Worm (Caenorhabditis elegans): ENCODE results near the gene C50E10.1.

C50E10.1 gene

DNA sequence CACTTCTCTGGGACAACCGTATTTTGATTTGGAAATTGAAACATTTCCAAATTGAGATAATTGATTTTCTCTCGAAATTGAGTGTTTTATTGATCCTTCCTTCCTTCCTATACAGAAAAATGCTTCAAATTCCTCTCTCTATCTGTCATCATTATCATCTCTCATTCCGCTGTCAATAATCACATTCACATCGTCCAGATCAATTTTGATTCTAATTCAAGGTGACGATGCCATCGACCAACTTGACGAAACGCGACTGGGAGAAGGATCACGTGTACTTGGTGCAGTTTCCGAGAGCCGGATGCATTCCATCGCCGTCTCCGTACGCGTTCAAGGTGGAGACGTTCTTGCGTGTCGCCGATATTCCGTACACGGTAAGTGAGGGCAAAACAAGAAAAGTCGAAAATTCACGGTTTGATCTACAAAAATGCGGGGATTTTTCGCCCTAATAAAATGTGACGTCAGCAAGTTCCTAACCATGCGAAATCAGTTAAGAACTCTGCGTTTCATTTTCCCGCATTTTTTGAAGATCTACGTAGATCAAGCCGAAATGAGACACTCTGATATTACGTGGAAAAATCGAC, 38.2 kb downstream of the C50E10.1 start, which contains the start of gene faxc-1:
Gene faxc-1, plus strand, starts transcription at position 222 of the 584 bp plus-strand sequence.
- TF ChIP-seq unc-62 (GFP tag; optimal IDR thresholded peaks at IDR 0.05) (peak; percentile 48), cnd-1 (tag; optimal IDR thresholded peaks at IDR 0.05) (no peak)

DNA sequence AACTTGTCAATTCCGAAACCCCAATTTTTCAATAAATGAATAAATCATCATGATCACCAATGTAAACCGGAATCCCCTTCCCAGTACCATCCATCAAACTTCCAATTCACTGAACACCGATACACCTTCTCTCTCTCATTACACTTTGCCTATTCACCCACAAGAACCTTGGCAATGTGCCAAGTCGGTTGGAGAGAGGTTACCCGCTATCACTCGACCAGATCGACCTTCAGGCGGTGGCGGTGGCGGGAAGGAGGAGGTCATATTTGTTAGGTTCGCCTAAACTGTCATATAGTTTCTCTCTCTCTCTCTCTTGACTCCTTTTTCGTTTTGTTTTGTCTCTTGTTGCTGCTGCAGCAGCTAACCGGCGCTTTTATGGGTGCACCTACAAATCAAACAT, 39.7 kb downstream of the C50E10.1 start:
- no peak for TF ChIP-seq nhr-76 (tag; optimal IDR thresholded peaks at IDR 0.05)
- TF ChIP-seq ces-1 (GFP tag; optimal IDR thresholded peaks at IDR 0.05), result no peak
- TF ChIP-seq nhr-2 (tag; optimal IDR thresholded peaks at IDR 0.05), result peak; percentile 73
- peak; percentile 61 for TF ChIP-seq unc-62 (GFP tag; optimal IDR thresholded peaks at IDR 0.05)
- TF ChIP-seq lin-32 (GFP tag; optimal IDR thresholded peaks at IDR 0.05), result no peak
- no peak for TF ChIP-seq zip-8 (tag; optimal IDR thresholded peaks at IDR 0.05)
- peak; percentile 46 for TF ChIP-seq elt-1 (tag; optimal IDR thresholded peaks at IDR 0.05; ENCODE audit: borderline replicate concordance, insufficient read depth)
- TF ChIP-seq pha-4 (tag; optimal IDR thresholded peaks at IDR 0.05), result no peak
- TF ChIP-seq ceh-83 (GFP tag; optimal IDR thresholded peaks at IDR 0.05), result no peak
- TF ChIP-seq elt-3 (tag; optimal IDR thresholded peaks at IDR 0.05), result no peak
- no peak for TF ChIP-seq blmp-1 (tag; optimal IDR thresholded peaks at IDR 0.05)
- TF ChIP-seq unc-39 (tag; optimal IDR thresholded peaks at IDR 0.05), result no peak
- TF ChIP-seq hlh-1 (tag; optimal IDR thresholded peaks at IDR 0.05), result no peak
- no peak for TF ChIP-seq lin-13 (tag; optimal IDR thresholded peaks at IDR 0.05)
- no peak for TF ChIP-seq sptf-1 (tag; optimal IDR thresholded peaks at IDR 0.05)
- TF ChIP-seq ham-2 (GFP tag; optimal IDR thresholded peaks at IDR 0.05), result peak; percentile 45
- TF ChIP-seq mab-5 (tag; optimal IDR thresholded peaks at IDR 0.05), result no peak

DNA sequence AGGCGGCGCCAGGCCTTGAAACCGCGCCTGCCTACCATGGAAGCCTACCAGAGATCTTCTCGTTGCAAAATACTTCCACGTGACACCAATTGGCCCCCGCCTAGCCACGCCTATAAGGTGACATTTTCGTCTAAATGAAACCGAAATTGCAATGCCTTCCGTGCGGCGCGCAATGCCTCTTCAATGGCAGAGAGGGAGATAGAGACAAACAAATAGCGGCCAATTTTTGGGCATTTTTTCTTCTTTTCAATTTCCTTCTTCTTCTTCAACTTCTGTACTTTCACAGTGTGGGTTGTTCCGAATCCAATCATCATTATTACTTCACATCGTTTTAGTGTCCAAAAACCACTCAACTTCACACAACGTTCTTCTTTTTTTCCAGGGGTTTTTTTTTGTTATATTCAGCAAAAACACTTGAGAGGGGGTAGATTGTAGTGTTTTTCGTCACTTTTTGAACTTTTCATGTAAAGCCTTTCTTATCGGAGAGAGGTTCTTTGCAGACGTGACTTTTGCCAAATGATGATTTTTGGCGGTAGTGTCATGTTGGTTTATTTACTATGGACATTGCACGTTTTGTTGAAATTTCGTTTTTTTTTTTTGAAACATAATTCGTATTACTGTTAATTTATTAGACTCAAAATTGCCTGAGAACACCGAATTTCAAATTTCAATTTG, 41.0 kb downstream of the C50E10.1 start:
- TF ChIP-seq elt-3 (tag; optimal IDR thresholded peaks at IDR 0.05) (no peak), blmp-1 (tag; optimal IDR thresholded peaks at IDR 0.05) (no peak), mls-2 (tag; optimal IDR thresholded peaks at IDR 0.05) (no peak), lin-13 (tag; optimal IDR thresholded peaks at IDR 0.05) (no peak), mep-1 (tag; optimal IDR thresholded peaks at IDR 0.05) (no peak), ceh-43 (GFP tag; optimal IDR thresholded peaks at IDR 0.05) (no peak), hlh-1 (tag; optimal IDR thresholded peaks at IDR 0.05) (no peak), ces-1 (GFP tag; optimal IDR thresholded peaks at IDR 0.05) (no peak), unc-62 (GFP tag; optimal IDR thresholded peaks at IDR 0.05) (no peak), unc-39 (tag; optimal IDR thresholded peaks at IDR 0.05) (no peak), M03D4.4 (tag; optimal IDR thresholded peaks at IDR 0.05) (no peak), nhr-76 (tag; optimal IDR thresholded peaks at IDR 0.05) (no peak), cnd-1 (tag; optimal IDR thresholded peaks at IDR 0.05) (no peak), ceh-83 (GFP tag; optimal IDR thresholded peaks at IDR 0.05) (no peak), mab-5 (tag; optimal IDR thresholded peaks at IDR 0.05) (no peak)

DNA sequence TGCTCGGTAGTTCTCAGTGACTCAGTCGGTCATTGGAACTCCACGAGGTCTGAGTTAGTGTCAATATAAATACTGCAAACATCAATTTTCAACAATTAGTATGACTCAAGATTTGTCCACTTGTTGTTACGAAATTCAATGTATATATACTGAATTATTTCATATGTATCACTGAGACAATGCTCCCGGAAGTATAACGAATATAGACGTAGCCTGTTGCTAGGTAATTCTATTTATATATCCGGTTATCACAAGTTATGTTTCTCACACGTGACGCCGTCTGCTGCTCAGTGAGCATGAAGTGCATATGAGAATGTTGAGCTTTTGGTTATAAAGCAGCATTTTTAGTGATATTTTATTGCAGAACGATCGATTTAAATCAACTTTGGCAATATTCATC, 41.7 kb downstream of the C50E10.1 start:
- TF ChIP-seq lin-13 (tag; optimal IDR thresholded peaks at IDR 0.05), result no peak
- TF ChIP-seq nhr-76 (tag; optimal IDR thresholded peaks at IDR 0.05), result no peak
- TF ChIP-seq ztf-11 (tag; optimal IDR thresholded peaks at IDR 0.05), result no peak
- TF ChIP-seq ceh-43 (GFP tag; optimal IDR thresholded peaks at IDR 0.05), result no peak
- no peak for TF ChIP-seq pha-4 (tag; optimal IDR thresholded peaks at IDR 0.05)
- TF ChIP-seq unc-62 (GFP tag; optimal IDR thresholded peaks at IDR 0.05), result no peak
- TF ChIP-seq blmp-1 (tag; optimal IDR thresholded peaks at IDR 0.05), result no peak
- TF ChIP-seq drap-1 (GFP tag; optimal IDR thresholded peaks at IDR 0.05), result no peak
- no peak for TF ChIP-seq mls-2 (tag; optimal IDR thresholded peaks at IDR 0.05)
- TF ChIP-seq nhr-237 (tag; optimal IDR thresholded peaks at IDR 0.05), result no peak
- TF ChIP-seq ham-2 (GFP tag; optimal IDR thresholded peaks at IDR 0.05), result no peak
- TF ChIP-seq zip-8 (tag; optimal IDR thresholded peaks at IDR 0.05), result no peak
- TF ChIP-seq nhr-28 (tag; optimal IDR thresholded peaks at IDR 0.05), result no peak

DNA sequence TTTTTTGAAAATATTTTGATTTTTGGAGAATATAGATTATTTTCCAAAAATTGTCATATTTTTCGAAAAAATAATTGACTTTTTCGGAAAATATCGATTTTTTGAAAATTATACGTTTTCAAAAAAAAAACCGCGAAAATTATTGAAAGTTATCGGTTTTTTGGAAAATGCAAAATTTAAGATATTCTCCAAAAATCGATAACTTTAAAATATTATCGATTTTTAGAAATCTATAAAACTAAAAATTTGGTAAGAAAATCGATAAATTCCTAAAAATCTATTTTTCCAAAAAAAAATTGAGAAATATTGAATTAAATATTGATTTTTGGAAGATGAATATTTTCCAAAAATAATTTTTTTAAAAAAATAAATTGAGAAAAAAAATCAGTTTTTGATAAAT, 45.2 kb downstream of the C50E10.1 start:
- TF ChIP-seq unc-120 (tag; optimal IDR thresholded peaks at IDR 0.05; ENCODE audit: poor library complexity, severe bottlenecking) (no peak), unc-39 (tag; optimal IDR thresholded peaks at IDR 0.05) (no peak), elt-3 (tag; optimal IDR thresholded peaks at IDR 0.05) (no peak), ceh-83 (GFP tag; optimal IDR thresholded peaks at IDR 0.05) (no peak), bed-3 (GFP tag; optimal IDR thresholded peaks at IDR 0.05) (no peak), mls-2 (tag; optimal IDR thresholded peaks at IDR 0.05) (no peak), nhr-28 (tag; optimal IDR thresholded peaks at IDR 0.05) (no peak)
